Fruit fly (Drosophila melanogaster): ENCODE measurements around the gene CG15579.

CG15579 gene

DNA sequence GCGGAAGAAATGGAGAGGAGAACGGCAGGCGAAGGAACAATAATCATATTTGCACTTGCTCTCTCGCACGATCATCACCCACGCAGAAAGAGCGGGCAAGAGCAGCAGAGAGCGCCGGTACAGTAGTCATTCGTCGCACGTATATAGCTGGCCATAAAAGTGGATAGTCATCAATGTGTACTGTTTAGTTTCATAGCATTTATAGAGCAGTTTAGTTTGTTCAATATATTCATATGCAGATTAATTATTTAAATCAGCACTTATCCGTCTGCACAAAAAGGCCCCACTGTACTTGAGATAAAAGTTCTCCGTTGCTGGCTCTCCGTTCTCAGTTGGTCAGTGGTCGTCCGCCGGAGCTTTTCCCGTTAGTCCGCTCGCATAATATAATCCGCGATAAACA, 13.2 kb upstream of the CG15579 start (continued):
- TF ChIP-seq CG1603 (tag; optimal IDR thresholded peaks at IDR 0.05) (peak; percentile 98), CG14710 (tag; optimal IDR thresholded peaks at IDR 0.05) (peak; percentile 81), ftz-f1 (GFP tag; optimal IDR thresholded peaks at IDR 0.05) (peak; percentile 87), tll (GFP tag; optimal IDR thresholded peaks at IDR 0.05) (no peak), crol (GFP tag; IDR thresholded peaks at IDR 0.05) (peak; percentile 70), CG34422 (GFP tag; IDR thresholded peaks at IDR 0.05) (peak; percentile 99), Neu2 (GFP tag; optimal IDR thresholded peaks at IDR 0.05; ENCODE audit: borderline replicate concordance) (peak; percentile 79), Abd-B (GFP tag; optimal IDR thresholded peaks at IDR 0.05) (peak; percentile 98), klu (GFP tag; IDR thresholded peaks at IDR 0.05) (peak; percentile 99), CG14860 (GFP tag; IDR thresholded peaks at IDR 0.05; ENCODE audit: partially characterized antibody) (no peak), CG7963 (GFP tag; IDR thresholded peaks at IDR 0.05; ENCODE audit: partially characterized antibody) (no peak), CG8388 (GFP tag; optimal IDR thresholded peaks at IDR 0.05) (peak; percentile 89), Fer2 (tag; optimal IDR thresholded peaks at IDR 0.05) (peak; percentile 99), trem (tag; optimal IDR thresholded peaks at IDR 0.05) (peak; percentile 79), stwl (tag; optimal IDR thresholded peaks at IDR 0.05) (no peak), grau (tag; optimal IDR thresholded peaks at IDR 0.05) (peak; percentile 99), Gug (GFP tag; IDR thresholded peaks at IDR 0.05) (peak; percentile 99), pum (GFP tag; optimal IDR thresholded peaks at IDR 0.05) (peak; percentile 97), CG17829 (tag; optimal IDR thresholded peaks at IDR 0.05) (peak; percentile 95), CG15479 (GFP tag; optimal IDR thresholded peaks at IDR 0.05) (no peak), exex (tag; optimal IDR thresholded peaks at IDR 0.05) (peak; percentile 93), dysf (GFP tag; IDR thresholded peaks at IDR 0.05) (peak; percentile 100), CG17802 (tag; optimal IDR thresholded peaks at IDR 0.05) (peak; percentile 88), CG11560 (tag; IDR thresholded peaks at IDR 0.05) (peak; percentile 94), lola (GFP tag; optimal IDR thresholded peaks at IDR 0.05) (peak in 1 of 3 experiments; percentile 78), Oli (tag; optimal IDR thresholded peaks at IDR 0.05) (peak; percentile 98), bowl (GFP tag; IDR thresholded peaks at IDR 0.05) (peak; percentile 97), lilli (GFP tag; optimal IDR thresholded peaks at IDR 0.05) (peak; percentile 99), CG12299 (tag; optimal IDR thresholded peaks at IDR 0.05) (peak; percentile 97), corto (GFP tag; optimal IDR thresholded peaks at IDR 0.05) (peak; percentile 96), Antp (GFP tag; optimal IDR thresholded peaks at IDR 0.05) (peak; percentile 98), CG14965 (GFP tag; optimal IDR thresholded peaks at IDR 0.05; ENCODE audit: borderline replicate concordance) (peak; percentile 87), nerfin-1 (tag; optimal IDR thresholded peaks at IDR 0.05) (peak; percentile 93), CG11456 (GFP tag; IDR thresholded peaks at IDR 0.05) (peak; percentile 99), fd64A (GFP tag; optimal IDR thresholded peaks at IDR 0.05) (peak; percentile 91), CG12942 (GFP tag; optimal IDR thresholded peaks at IDR 0.05) (peak; percentile 98), toy (GFP tag; IDR thresholded peaks at IDR 0.05) (peak; percentile 98), CG7928 (GFP tag; optimal IDR thresholded peaks at IDR 0.05) (peak; percentile 85), CG2116 (GFP tag; optimal IDR thresholded peaks at IDR 0.05) (peak; percentile 63), bigmax (GFP tag; optimal IDR thresholded peaks at IDR 0.05) (peak; percentile 70), CG3281 (GFP tag; optimal IDR thresholded peaks at IDR 0.05) (peak; percentile 98), Atf3 (GFP tag; optimal IDR thresholded peaks at IDR 0.05) (peak; percentile 95), chn (GFP tag; optimal IDR thresholded peaks at IDR 0.05) (peak; percentile 96), crc (GFP tag; optimal IDR thresholded peaks at IDR 0.05) (peak; percentile 97), Ada2b (GFP tag; IDR thresholded peaks at IDR 0.05) (peak; percentile 100), twi (tag; optimal IDR thresholded peaks at IDR 0.05) (peak; percentile 93), Dp (GFP tag; optimal IDR thresholded peaks at IDR 0.05) (peak; percentile 24), Lim3 (GFP tag; IDR thresholded peaks at IDR 0.05) (peak; percentile 96), CG8478 (optimal IDR thresholded peaks at IDR 0.05) (no peak), gsb-n (tag; optimal IDR thresholded peaks at IDR 0.05) (peak; percentile 91)

Data from whole organism, embryonic.